Worm (Caenorhabditis elegans) whole organism, L1 larva: ENCODE data around the gene ZC518.8.

Experiments used
- C16A3.4 ChIP-seq: fragments of 150-350 bp; optimal IDR thresholded peaks from 2 replicates; lab custom pipeline; 2014; ENCODE audit warnings: missing biosample characterization, missing genetic modification characterization
- C34B4.2 ChIP-seq: sonication (generic microtip); optimal IDR thresholded peaks from 2 replicates; lab custom pipeline; 2017; ENCODE audit warnings: mild to moderate bottlenecking, missing genetic modification characterization, missing compliant biosample characterization
- F16B12.6 ChIP-seq: fragments of 150-350 bp; optimal IDR thresholded peaks from 2 replicates; lab custom pipeline; 2014; ENCODE audit warnings: missing biosample characterization, missing genetic modification characterization
- Y116A8C.19 ChIP-seq: sonication (generic microtip); optimal IDR thresholded peaks from 2 replicates; lab custom pipeline; 2016; ENCODE audit warnings: missing compliant biosample characterization, missing genetic modification characterization, borderline replicate concordance
- aha-1 ChIP-seq: fragments of 150-350 bp; optimal IDR thresholded peaks from 2 replicates; lab custom pipeline; 2014; ENCODE audit warnings: missing biosample characterization, missing genetic modification characterization
- aly-2 ChIP-seq: fragments of 150-350 bp; optimal IDR thresholded peaks from 2 replicates; lab custom pipeline; 2014; ENCODE audit warnings: missing biosample characterization, missing genetic modification characterization
- ama-1 ChIP-seq: fragments of 150-350 bp; optimal IDR thresholded peaks from 2 replicates; lab custom pipeline; 2014
- ceh-63 ChIP-seq: fragments of 200-800 bp; sonication (Bioruptor generic); optimal IDR thresholded peaks from 2 replicates; lab custom pipeline; 2018; ENCODE audit warnings: mild to moderate bottlenecking, missing genetic modification characterization, missing compliant biosample characterization
- ceh-8 ChIP-seq: fragments of 200-800 bp; sonication (Bioruptor generic); optimal IDR thresholded peaks from 2 replicates; lab custom pipeline; 2018; ENCODE audit warnings: mild to moderate bottlenecking, missing genetic modification characterization, moderate library complexity, missing compliant biosample characterization
- ceh-82 ChIP-seq, 3 experiments: fragments of 150-350 bp in 1 of 3; sonication (generic microtip) in 2 of 3; optimal IDR thresholded peaks; 2 replicates each; lab custom pipeline; 2014 to 2017; ENCODE audit warnings: missing biosample characterization in 3 of 3, missing genetic modification characterization in 3 of 3
- ceh-90 ChIP-seq: sonication (generic microtip); optimal IDR thresholded peaks from 2 replicates; lab custom pipeline; 2016; ENCODE audit warnings: missing genetic modification characterization, missing compliant biosample characterization
- ces-1 ChIP-seq: fragments of 150-350 bp; optimal IDR thresholded peaks from 2 replicates; lab custom pipeline; 2014; ENCODE audit warnings: missing biosample characterization, missing genetic modification reagents, missing genetic modification characterization
- efl-3 ChIP-seq: fragments of 200-800 bp; sonication (Bioruptor generic); optimal IDR thresholded peaks from 2 replicates; lab custom pipeline; 2018; ENCODE audit warnings: mild to moderate bottlenecking, missing genetic modification characterization, missing compliant biosample characterization
- egl-13 ChIP-seq: sonication (generic microtip); optimal IDR thresholded peaks from 2 replicates; lab custom pipeline; 2016; ENCODE audit warnings: missing genotype, missing genetic modification reagents, missing genetic modification characterization, missing compliant biosample characterization
- elt-3 ChIP-seq, 6 experiments: fragments of 150-350 bp in 1 of 6; sonication (generic microtip); optimal IDR thresholded peaks; 2 replicates each; lab custom pipeline; 2017 to 2018; ENCODE audit warnings: missing biosample characterization in 6 of 6, missing genetic modification characterization in 6 of 6, inconsistent platforms in 1 of 6
- fkh-10 ChIP-seq: sonication (generic microtip); optimal IDR thresholded peaks from 2 replicates; lab custom pipeline; 2017; ENCODE audit warnings: missing biosample characterization, missing genetic modification reagents, missing genetic modification characterization
- fkh-4 ChIP-seq: sonication (generic microtip); optimal IDR thresholded peaks from 2 replicates; lab custom pipeline; 2016; ENCODE audit warnings: missing compliant biosample characterization, missing genetic modification characterization, borderline replicate concordance
- grh-1 ChIP-seq: fragments of 200-800 bp; sonication (Bioruptor generic); IDR thresholded peaks from 2 replicates; pipeline ENCODE4 v1.3.6; 2022; ENCODE audit warnings: missing genetic modification reagents, missing genetic modification characterization, missing compliant biosample characterization
- hlh-17 ChIP-seq: fragments of 200-800 bp; sonication (Bioruptor generic); optimal IDR thresholded peaks from 2 replicates; lab custom pipeline; 2018; ENCODE audit warnings: missing genetic modification characterization, mild to moderate bottlenecking, missing compliant biosample characterization, moderate library complexity, borderline replicate concordance
- hlh-4 ChIP-seq: sonication (generic microtip); optimal IDR thresholded peaks from 2 replicates; lab custom pipeline; 2016; ENCODE audit warnings: mild to moderate bottlenecking, missing genetic modification characterization, missing compliant biosample characterization
- irx-1 ChIP-seq: sonication (generic microtip); optimal IDR thresholded peaks from 2 replicates; lab custom pipeline; 2016; ENCODE audit warnings: missing genetic modification characterization, missing compliant biosample characterization
- isw-1 ChIP-seq: fragments of 200-800 bp; sonication (Bioruptor generic); IDR thresholded peaks from 2 replicates; pipeline ENCODE4 v1.3.6; 2022; ENCODE audit warnings: missing genetic modification characterization, missing compliant biosample characterization
- jun-1 ChIP-seq: fragments of 150-350 bp; optimal IDR thresholded peaks from 2 replicates; lab custom pipeline; 2014; ENCODE audit warnings: missing biosample characterization, missing genetic modification reagents, missing genetic modification characterization
- lin-35 ChIP-seq, 2 experiments: fragments of 150-350 bp; optimal IDR thresholded peaks; 2 replicates each; lab custom pipeline; 2014; ENCODE audit warnings: missing biosample characterization in 2 of 2, missing genetic modification characterization in 2 of 2, missing genetic modification reagents in 2 of 2
- lir-3 ChIP-seq: sonication (generic microtip); optimal IDR thresholded peaks from 2 replicates; lab custom pipeline; 2016; ENCODE audit warnings: mild to moderate bottlenecking, missing genetic modification characterization, moderate library complexity, missing compliant biosample characterization; ENCODE audit not compliant: poor library complexity
- mab-9 ChIP-seq: fragments of 200-800 bp; sonication (Bioruptor generic); IDR thresholded peaks from 2 replicates; pipeline ENCODE4 v1.3.6; 2022; ENCODE audit warnings: missing genetic modification reagents, missing genetic modification characterization, missing compliant biosample characterization
- mdl-1 ChIP-seq, 2 experiments: fragments of 150-350 bp; optimal IDR thresholded peaks; 2 replicates each; lab custom pipeline; 2014 to 2017; ENCODE audit warnings: missing biosample characterization in 2 of 2, missing genetic modification characterization in 2 of 2, inconsistent platforms in 1 of 2
- mep-1 ChIP-seq: fragments of 150-350 bp; optimal IDR thresholded peaks from 2 replicates; lab custom pipeline; 2014; ENCODE audit warnings: missing biosample characterization, missing genetic modification characterization
- nhr-11 ChIP-seq: fragments of 150-350 bp; optimal IDR thresholded peaks from 2 replicates; lab custom pipeline; 2014; ENCODE audit warnings: missing biosample characterization, missing genetic modification characterization
- nhr-20 ChIP-seq: sonication (generic microtip); optimal IDR thresholded peaks from 2 replicates; lab custom pipeline; 2016; ENCODE audit warnings: mild to moderate bottlenecking, missing genetic modification characterization, missing compliant biosample characterization
- nhr-237 ChIP-seq: fragments of 150-350 bp; optimal IDR thresholded peaks from 2 replicates; lab custom pipeline; 2014; ENCODE audit warnings: missing biosample characterization, missing genetic modification characterization
- nhr-28 ChIP-seq: fragments of 150-350 bp; optimal IDR thresholded peaks from 2 replicates; lab custom pipeline; 2014; ENCODE audit warnings: missing biosample characterization, missing genetic modification characterization
- nhr-47 ChIP-seq: sonication (generic microtip); optimal IDR thresholded peaks from 2 replicates; lab custom pipeline; 2016; ENCODE audit warnings: mild to moderate bottlenecking, missing genetic modification characterization, moderate library complexity, missing compliant biosample characterization
- nhr-71 ChIP-seq: sonication (generic microtip); optimal IDR thresholded peaks from 2 replicates; lab custom pipeline; 2016; ENCODE audit warnings: mild to moderate bottlenecking, missing genetic modification characterization, moderate library complexity, missing compliant biosample characterization
- nhr-76 ChIP-seq: sonication (generic microtip); optimal IDR thresholded peaks from 2 replicates; lab custom pipeline; 2017; ENCODE audit warnings: missing biosample characterization, missing genetic modification characterization
- nhr-84 ChIP-seq: sonication (generic microtip); optimal IDR thresholded peaks from 2 replicates; lab custom pipeline; 2017; ENCODE audit warnings: missing biosample characterization, missing genetic modification characterization
- nhr-85 ChIP-seq: sonication (generic microtip); peaks from one replicate; lab custom pipeline; 2016; ENCODE audit warnings: missing genetic modification characterization, inconsistent platforms, missing compliant biosample characterization
- nhr-90 ChIP-seq: sonication (generic microtip); optimal IDR thresholded peaks from 2 replicates; lab custom pipeline; 2016; ENCODE audit warnings: mild to moderate bottlenecking, missing genetic modification characterization, missing compliant biosample characterization; ENCODE audit not compliant: poor library complexity
- pax-3 ChIP-seq: fragments of 200-800 bp; sonication (Bioruptor generic); optimal IDR thresholded peaks from 2 replicates; lab custom pipeline; 2018; ENCODE audit warnings: mild to moderate bottlenecking, missing genetic modification characterization, moderate library complexity, missing compliant biosample characterization
- pqm-1 ChIP-seq: sonication (generic microtip); optimal IDR thresholded peaks from 3 replicates; lab custom pipeline; 2017; ENCODE audit warnings: missing biosample characterization, missing genetic modification characterization
- snu-23 ChIP-seq: sonication (generic microtip); optimal IDR thresholded peaks from 2 replicates; lab custom pipeline; 2016; ENCODE audit warnings: missing genetic modification characterization, missing compliant biosample characterization
- sox-4 ChIP-seq: sonication (generic microtip); optimal IDR thresholded peaks from 2 replicates; lab custom pipeline; 2016; ENCODE audit warnings: missing genetic modification characterization, missing compliant biosample characterization
- sptf-1 ChIP-seq: fragments of 150-350 bp; optimal IDR thresholded peaks from 2 replicates; lab custom pipeline; 2014; ENCODE audit warnings: missing biosample characterization, missing genetic modification characterization
- swsn-7 ChIP-seq: sonication (generic microtip); optimal IDR thresholded peaks from 2 replicates; lab custom pipeline; 2016; ENCODE audit warnings: missing genetic modification characterization, missing compliant biosample characterization
- tlp-1 ChIP-seq: fragments of 150-350 bp; optimal IDR thresholded peaks from 2 replicates; lab custom pipeline; 2014; ENCODE audit warnings: missing biosample characterization, missing genetic modification characterization
- unc-130 ChIP-seq: fragments of 150-350 bp; optimal IDR thresholded peaks from 2 replicates; lab custom pipeline; 2017; ENCODE audit warnings: missing biosample characterization, missing genetic modification characterization, inconsistent platforms
- unc-62 ChIP-seq: fragments of 150-350 bp; optimal IDR thresholded peaks from 2 replicates; lab custom pipeline; 2014; ENCODE audit warnings: missing biosample characterization, missing genetic modification reagents, missing genetic modification characterization
- unc-98 ChIP-seq: fragments of 200-800 bp; sonication (Bioruptor generic); IDR thresholded peaks from 2 replicates; pipeline ENCODE4 v1.3.6; 2022; ENCODE audit warnings: missing genetic modification characterization, missing compliant biosample characterization
- xbp-1 ChIP-seq: sonication (generic microtip); optimal IDR thresholded peaks from 2 replicates; lab custom pipeline; 2016; ENCODE audit warnings: missing genetic modification characterization, missing compliant biosample characterization
- zip-4 ChIP-seq: fragments of 200-800 bp; sonication (Bioruptor generic); optimal IDR thresholded peaks from 2 replicates; lab custom pipeline; 2018; ENCODE audit warnings: mild to moderate bottlenecking, missing genetic modification characterization, moderate library complexity, missing compliant biosample characterization
- ztf-4 ChIP-seq: fragments of 150-350 bp; optimal IDR thresholded peaks from 2 replicates; lab custom pipeline; 2014; ENCODE audit warnings: missing biosample characterization, missing genetic modification characterization

ZC518.8 gene

ce11 chrIV:12404137-12404536 is 42.4 kb upstream of the ZC518.8 start, which contains the start of gene gex-3 (continued):
- TF ChIP-seq fkh-10 (GFP tag; lab: Kevin White, UChicago) (peak; percentile 84), pax-3 (tag; lab: Kevin White, UChicago) (peak; percentile 28), ceh-8 (GFP tag; lab: Kevin White, UChicago) (peak; percentile 70), snu-23 (GFP tag; lab: Kevin White, UChicago) (peak; percentile 88), ceh-82 (tag; optimal IDR thresholded peaks at IDR 0.05; lab: Kevin White, UChicago) (peak; percentile 66 to 89 (median 75)), elt-3 (tag; optimal IDR thresholded peaks at IDR 0.05; lab: Kevin White, UChicago) (peak in 2 of 6 experiments; percentile 5 to 48), pqm-1 (no peak), efl-3 (GFP tag; lab: Kevin White, UChicago) (no peak), mab-9 (no peak), ces-1 (peak; percentile 89), unc-98 (no peak), mep-1 (tag; lab: Kevin White, UChicago) (peak; percentile 89), xbp-1 (tag; lab: Kevin White, UChicago) (peak; percentile 81), aly-2 (tag; lab: Kevin White, UChicago) (peak; percentile 61), C16A3.4 (tag; lab: Kevin White, UChicago) (peak; percentile 96), ama-1 (lab: Kevin White, UChicago) (no peak), tlp-1 (no peak), nhr-71 (peak; percentile 87), nhr-11 (tag; lab: Kevin White, UChicago) (no peak), C34B4.2 (tag; lab: Kevin White, UChicago) (no peak), nhr-20 (peak; percentile 77), zip-4 (GFP tag; lab: Kevin White, UChicago) (no peak), Y116A8C.19 (tag; lab: Kevin White, UChicago) (no peak), grh-1 (GFP tag; lab: Robert Waterston, UW) (peak; percentile 64), lin-35 (GFP tag; optimal IDR thresholded peaks at IDR 0.05; lab: Kevin White, UChicago) (peak; percentile 96 to 99), isw-1 (peak; percentile 80), sox-4 (tag; lab: Kevin White, UChicago) (no peak), ceh-90 (peak; percentile 15), ceh-63 (GFP tag; lab: Kevin White, UChicago) (no peak), mdl-1 (tag; optimal IDR thresholded peaks at IDR 0.05; lab: Kevin White, UChicago) (peak in 1 of 2 experiments; percentile 75), nhr-237 (peak; percentile 16), hlh-17 (GFP tag; lab: Kevin White, UChicago) (no peak), lir-3 (tag; lab: Kevin White, UChicago) (peak; percentile 31), unc-130 (tag; lab: Kevin White, UChicago) (peak; percentile 84), aha-1 (no peak), hlh-4 (no peak), F16B12.6 (peak; percentile 53), egl-13 (no peak), nhr-85 (tag; lab: Kevin White, UChicago) (peak; percentile 86), swsn-7 (peak; percentile 75), nhr-90 (tag; lab: Kevin White, UChicago) (peak; percentile 78), nhr-28 (tag; lab: Kevin White, UChicago) (no peak), unc-62 (GFP tag; lab: Kevin White, UChicago) (no peak), nhr-47 (tag; lab: Kevin White, UChicago) (peak; percentile 83), ztf-4 (peak; percentile 26), sptf-1 (tag; lab: Kevin White, UChicago) (no peak), fkh-4 (tag; lab: Kevin White, UChicago) (no peak), jun-1 (tag; lab: Kevin White, UChicago) (peak; percentile 75), nhr-84 (tag; lab: Kevin White, UChicago) (no peak), irx-1 (tag; lab: Kevin White, UChicago) (peak; percentile 50), nhr-76 (tag; lab: Kevin White, UChicago) (no peak)
